Fruit fly (Drosophila melanogaster): ENCODE data around the gene wol.
A peak's percentile ranks its signal among the peaks of the same experiment; 100 is the strongest.

Gene wol

dm6 chr2L:8274958-8275584 is 27.7 kb downstream of the wol start (continued):
- TF ChIP-seq CG6791 (GFP tag; IDR thresholded peaks at IDR 0.05; ENCODE audit: partially characterized antibody) (no peak), CG8359 (GFP tag; optimal IDR thresholded peaks at IDR 0.05; ENCODE audit: borderline replicate concordance) (peak; percentile 46), Trl (optimal IDR thresholded peaks at IDR 0.05) (no peak), Trl (GFP tag; optimal IDR thresholded peaks at IDR 0.05) (no peak), mirr (GFP tag; optimal IDR thresholded peaks at IDR 0.05) (no peak), Chrac-16 (GFP tag; optimal IDR thresholded peaks at IDR 0.05) (peak; percentile 58), croc (GFP tag; conservative IDR thresholded peaks at IDR 0.05) (peak; percentile 42; the same call in 1 of the 3 replicates), eve (GFP tag; optimal IDR thresholded peaks at IDR 0.05) (peak in 1 of 2 experiments; percentile 64), CG12155 (GFP tag; optimal IDR thresholded peaks at IDR 0.05) (peak; percentile 12), gem (tag; optimal IDR thresholded peaks at IDR 0.05) (peak; percentile 86), bsh (GFP tag; optimal IDR thresholded peaks at IDR 0.05) (peak in 1 of 2 experiments; percentile 85), wek (GFP tag; optimal IDR thresholded peaks at IDR 0.05) (no peak), CG30431 (GFP tag; optimal IDR thresholded peaks at IDR 0.05) (peak; percentile 26), CG10654 (GFP tag; optimal IDR thresholded peaks at IDR 0.05) (peak; percentile 26), ewg (GFP tag; optimal IDR thresholded peaks at IDR 0.05) (peak; percentile 33), so (GFP tag; IDR thresholded peaks at IDR 0.05) (0 out of 3 replicates have a peak, but pooled peaks have one; percentile 70), Dbx (GFP tag; IDR thresholded peaks at IDR 0.05) (no peak), Doc2 (GFP tag; IDR thresholded peaks at IDR 0.05) (no peak), kah (GFP tag; optimal IDR thresholded peaks at IDR 0.05) (no peak), CG17361 (GFP tag; IDR thresholded peaks at IDR 0.05) (peak; percentile 74), lilli (GFP tag; optimal IDR thresholded peaks at IDR 0.05) (peak; percentile 31), CG17359 (tag; optimal IDR thresholded peaks at IDR 0.05) (peak; percentile 73), BtbVII (GFP tag; optimal IDR thresholded peaks at IDR 0.05) (peak; percentile 22), sim (GFP tag; IDR thresholded peaks at IDR 0.05) (peak; percentile 51; the same call in 1 of the 2 replicates), Dref (GFP tag; IDR thresholded peaks at IDR 0.05) (no peak), CG30020 (tag; optimal IDR thresholded peaks at IDR 0.05) (peak; percentile 28), CG6854 (GFP tag; optimal IDR thresholded peaks at IDR 0.05) (peak; percentile 42), CG15601 (tag; optimal IDR thresholded peaks at IDR 0.05) (peak; percentile 58), CG1602 (GFP tag; optimal IDR thresholded peaks at IDR 0.05) (peak; percentile 55), z (GFP tag; IDR thresholded peaks at IDR 0.05) (peak; percentile 53; the same call in 1 of the 3 replicates), CG32767 (GFP tag; IDR thresholded peaks at IDR 0.05) (peak; percentile 47; the same call in 1 of the 2 replicates), CG7928 (GFP tag; optimal IDR thresholded peaks at IDR 0.05) (no peak), Sox102F (GFP tag; optimal IDR thresholded peaks at IDR 0.05) (peak; percentile 76), CG6689 (GFP tag; IDR thresholded peaks at IDR 0.05) (peak; percentile 60), CG9797 (GFP tag; optimal IDR thresholded peaks at IDR 0.05) (no peak), CG7556 (GFP tag; optimal IDR thresholded peaks at IDR 0.05) (peak; percentile 63), CG31365 (tag; optimal IDR thresholded peaks at IDR 0.05) (no peak), CG3995 (GFP tag; optimal IDR thresholded peaks at IDR 0.05) (no peak), CG33557 (GFP tag; optimal IDR thresholded peaks at IDR 0.05) (peak; percentile 64), phol (tag; optimal IDR thresholded peaks at IDR 0.05) (peak; percentile 78), jing (GFP tag; optimal IDR thresholded peaks at IDR 0.05) (peak; percentile 12), Abd-B (GFP tag; optimal IDR thresholded peaks at IDR 0.05) (peak; percentile 23), ac (GFP tag; optimal IDR thresholded peaks at IDR 0.05) (peak; percentile 59), Sry-β (GFP tag; optimal IDR thresholded peaks at IDR 0.05) (no peak), Blimp-1 (GFP tag; optimal IDR thresholded peaks at IDR 0.05) (peak; percentile 70), MESR4 (GFP tag; optimal IDR thresholded peaks at IDR 0.05) (no peak), CG12659 (GFP tag; optimal IDR thresholded peaks at IDR 0.05) (peak; percentile 18), CG4854 (GFP tag; optimal IDR thresholded peaks at IDR 0.05) (no peak), CG9437 (GFP tag; optimal IDR thresholded peaks at IDR 0.05) (peak; percentile 49)
